Worm (Caenorhabditis elegans) whole organism, midembryonic: Measurements from ENCODE around the gene exos-4.2.

ENCODE experiments used
- T22C8.4 ChIP-seq: fragments of 200-800 bp; sonication (Bioruptor generic); IDR thresholded peaks from 2 replicates; pipeline ENCODE4 v1.3.6; 2022; ENCODE audit warnings: missing genetic modification characterization, missing compliant biosample characterization
- cog-1 ChIP-seq: sonication (generic microtip); optimal IDR thresholded peaks from 2 replicates; lab custom pipeline; 2016; ENCODE audit warnings: missing genetic modification characterization, missing compliant biosample characterization
- flt-1 ChIP-seq: fragments of 200-800 bp; sonication (Bioruptor generic); IDR thresholded peaks from 2 replicates; pipeline ENCODE4 v1.3.6; 2022; ENCODE audit warnings: missing genetic modification characterization, missing compliant biosample characterization
- klf-2 ChIP-seq: fragments of 200-800 bp; sonication (Bioruptor generic); conservative IDR thresholded peaks from 2 replicates; pipeline ENCODE4 v1.3.6; 2022; ENCODE audit warnings: missing genetic modification reagents, missing genetic modification characterization, missing compliant biosample characterization
- ref-1 ChIP-seq: fragments of 200-800 bp; sonication (Bioruptor generic); conservative IDR thresholded peaks from 2 replicates; pipeline ENCODE4 v1.3.6; 2022; ENCODE audit warnings: missing genetic modification reagents, missing genetic modification characterization, missing compliant biosample characterization
- tab-1 ChIP-seq: fragments of 200-800 bp; sonication (Bioruptor generic); IDR thresholded peaks from 2 replicates; pipeline ENCODE4 v1.3.6; 2022; ENCODE audit warnings: missing genetic modification characterization, missing compliant biosample characterization
- ztf-23 ChIP-seq: fragments of 200-800 bp; sonication (Bioruptor generic); IDR thresholded peaks from 2 replicates; pipeline ENCODE4 v1.3.6; 2022; ENCODE audit warnings: missing genetic modification reagents, missing genetic modification characterization, missing compliant biosample characterization

DNA sequence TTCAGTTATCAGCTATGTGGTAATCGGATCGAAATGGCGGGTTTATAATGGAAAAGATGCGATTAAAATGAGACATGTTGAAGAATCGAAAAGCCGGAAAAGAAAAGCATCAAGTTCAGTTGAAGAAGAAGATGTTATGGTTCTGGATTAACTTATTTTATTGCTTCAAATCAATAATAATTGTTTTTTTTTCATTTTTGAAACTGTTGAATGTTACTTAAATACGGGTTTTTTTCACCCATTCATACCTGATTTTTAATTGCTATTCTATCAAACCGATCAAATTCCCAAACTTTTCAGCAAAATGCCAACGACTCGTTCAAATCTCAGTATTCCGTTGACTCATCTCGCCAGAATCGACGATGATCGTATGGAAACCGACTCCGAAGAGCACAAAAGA, at the start of gene exos-4.2:
- TF ChIP-seq ztf-23 (GFP tag; lab: Robert Waterston, UW) (no peak), flt-1 (no peak), cog-1 (tag; lab: Kevin White, UChicago) (no peak), ref-1 (GFP tag; lab: Robert Waterston, UW) (no peak), klf-2 (no peak), T22C8.4 (no peak), tab-1 (GFP tag; lab: Robert Waterston, UW) (no peak)
